Worm (Caenorhabditis elegans) whole organism, early embryonic: ENCODE measurements around the gene glb-12.

ENCODE experiments used
- aly-1 ChIP-seq: sonication (generic microtip); optimal IDR thresholded peaks from 2 replicates; lab custom pipeline; 2016; ENCODE audit warnings: missing genetic modification characterization, missing compliant biosample characterization
- ama-1 ChIP-seq: fragments of 150-350 bp; optimal IDR thresholded peaks from 2 replicates; lab custom pipeline; 2014

- TF ChIP-seq aly-1 (tag; lab: Kevin White, UChicago) (no peak), ama-1 (no peak)
Measured at ce11 chrII:10761653-10762052, 30.2 kb upstream of the glb-12 start.
